Worm (Caenorhabditis elegans) whole organism, L3 larva: ENCODE results near the gene F25G6.9.
A peak's percentile ranks its signal among the peaks of the same experiment; 100 is the strongest.
"Not testable (repeated sequence)": the region's sequence is repeated elsewhere in the genome, so short reads cannot be mapped to it uniquely, and the experiment has no call there.

Experiments used
- R02D3.7 ChIP-seq: fragments of 150-350 bp; optimal IDR thresholded peaks from 2 replicates; lab custom pipeline; 2014; ENCODE audit warnings: missing biosample characterization, missing genetic modification characterization
- ama-1 ChIP-seq: fragments of 150-350 bp; optimal IDR thresholded peaks from 2 replicates; lab custom pipeline; 2018
- daf-12 ChIP-seq: fragments of 150-350 bp; optimal IDR thresholded peaks from 2 replicates; lab custom pipeline; 2014; ENCODE audit warnings: missing biosample characterization, missing genetic modification reagents, missing genetic modification characterization
- elt-1 ChIP-seq: fragments of 150-350 bp; optimal IDR thresholded peaks from 2 replicates; lab custom pipeline; 2014; ENCODE audit warnings: missing biosample characterization, missing genetic modification characterization
- elt-2 ChIP-seq: sonication (generic microtip); optimal IDR thresholded peaks from 2 replicates; lab custom pipeline; 2016; ENCODE audit warnings: missing genetic modification reagents, mild to moderate bottlenecking, missing genetic modification characterization, missing compliant biosample characterization
- eor-1 ChIP-seq, 2 experiments: fragments of 150-350 bp; optimal IDR thresholded peaks; 2 replicates each; lab custom pipeline; 2014 to 2018; ENCODE audit warnings: missing biosample characterization in 2 of 2, missing genetic modification characterization in 2 of 2
- fkh-10 ChIP-seq: sonication (generic microtip); optimal IDR thresholded peaks from 2 replicates; lab custom pipeline; 2017; ENCODE audit warnings: missing biosample characterization, missing genetic modification reagents, missing genetic modification characterization
- fos-1 ChIP-seq: fragments of 150-350 bp; optimal IDR thresholded peaks from 2 replicates; lab custom pipeline; 2014; ENCODE audit warnings: missing biosample characterization, missing genetic modification characterization
- hmg-11 ChIP-seq: sonication (generic microtip); optimal IDR thresholded peaks from 2 replicates; lab custom pipeline; 2016; ENCODE audit warnings: missing genetic modification characterization, missing compliant biosample characterization
- jun-1 ChIP-seq: fragments of 150-350 bp; optimal IDR thresholded peaks from 2 replicates; lab custom pipeline; 2014; ENCODE audit warnings: missing biosample characterization, missing genetic modification reagents, missing genetic modification characterization
- lin-15B ChIP-seq: fragments of 150-350 bp; optimal IDR thresholded peaks from 2 replicates; lab custom pipeline; 2014; ENCODE audit warnings: missing biosample characterization, missing genetic modification characterization
- lin-39 ChIP-seq: fragments of 150-350 bp; optimal IDR thresholded peaks from 2 replicates; lab custom pipeline; 2018; ENCODE audit warnings: missing biosample characterization, missing genetic modification reagents, missing genetic modification characterization
- mdl-1 ChIP-seq: fragments of 150-350 bp; optimal IDR thresholded peaks from 2 replicates; lab custom pipeline; 2014; ENCODE audit warnings: missing biosample characterization, missing genetic modification characterization
- mml-1 ChIP-seq: fragments of 150-350 bp; sonication (generic microtip); optimal IDR thresholded peaks from 3 replicates; lab custom pipeline; 2014; ENCODE audit warnings: missing biosample characterization, missing genetic modification characterization
- nfya-1 ChIP-seq: sonication (generic microtip); optimal IDR thresholded peaks from 2 replicates; lab custom pipeline; 2017; ENCODE audit warnings: missing genetic modification characterization, mild to moderate bottlenecking, missing compliant biosample characterization, antibody characterized with exemption, moderate library complexity; ENCODE audit not compliant: insufficient read depth
- nhr-12 ChIP-seq: fragments of 150-350 bp; optimal IDR thresholded peaks from 2 replicates; lab custom pipeline; 2014; ENCODE audit warnings: missing biosample characterization, missing genetic modification characterization
- nhr-25 ChIP-seq: sonication (generic microtip); optimal IDR thresholded peaks from 2 replicates; lab custom pipeline; 2017; ENCODE audit warnings: missing biosample characterization, missing genetic modification characterization
- nhr-28 ChIP-seq: fragments of 150-350 bp; optimal IDR thresholded peaks from 2 replicates; lab custom pipeline; 2014; ENCODE audit warnings: missing biosample characterization, missing genetic modification characterization
- nhr-76 ChIP-seq: fragments of 150-350 bp; sonication (generic microtip); optimal IDR thresholded peaks from 5 replicates; lab custom pipeline; 2014; ENCODE audit warnings: missing biosample characterization, missing genetic modification characterization
- pha-4 ChIP-seq: fragments of 150-350 bp; optimal IDR thresholded peaks from 2 replicates; lab custom pipeline; 2014; ENCODE audit warnings: missing biosample characterization, missing genetic modification reagents, missing genetic modification characterization
- skn-1 ChIP-seq: fragments of 150-350 bp; optimal IDR thresholded peaks from 2 replicates; lab custom pipeline; 2014; ENCODE audit warnings: missing biosample characterization, missing genetic modification characterization
- snpc-4 ChIP-seq: fragments of 150-350 bp; optimal IDR thresholded peaks from 2 replicates; lab custom pipeline; 2014; ENCODE audit warnings: missing biosample characterization, missing genetic modification characterization
- tbx-2 ChIP-seq: sonication (generic microtip); optimal IDR thresholded peaks from 2 replicates; lab custom pipeline; 2016; ENCODE audit warnings: mild to moderate bottlenecking, missing genetic modification characterization, missing compliant biosample characterization
- zag-1 ChIP-seq: fragments of 150-350 bp; optimal IDR thresholded peaks from 2 replicates; lab custom pipeline; 2014; ENCODE audit warnings: missing biosample characterization, missing genetic modification characterization
- ztf-11 ChIP-seq: fragments of 150-350 bp; optimal IDR thresholded peaks from 2 replicates; lab custom pipeline; 2014; ENCODE audit warnings: missing biosample characterization, missing genetic modification characterization
- ztf-4 ChIP-seq: fragments of 150-350 bp; optimal IDR thresholded peaks from 2 replicates; lab custom pipeline; 2014; ENCODE audit warnings: missing biosample characterization, missing genetic modification characterization

F25G6.9 gene

ce11 chrV:8533916-8534315 lies 35.9 kb downstream of the F25G6.9 start:
- TF ChIP-seq nhr-25 (tag; lab: Kevin White, UChicago) (peak; percentile 75), elt-1 (tag; lab: Kevin White, UChicago) (peak; percentile 23), tbx-2 (tag; lab: Kevin White, UChicago) (no peak)
- TF ChIP-seq, all 47 proteins: peak for 2

- not testable (repeated sequence) for TF ChIP-seq jun-1 (tag; lab: Kevin White, UChicago); nhr-12 (tag; lab: Kevin White, UChicago); elt-2
- TF ChIP-seq, all 47 proteins: peak for 0; not testable (repeated sequence) for 47
Measured at ce11 chrV:8533067-8533466, 36.7 kb downstream of the F25G6.9 start, which contains the start of the genes his-8 and his-7. Gene his-8, minus strand, starts transcription at chrV:8533086. Gene his-7, plus strand, starts transcription at chrV:8533379.

- no peak for TF ChIP-seq mdl-1 (tag; lab: Kevin White, UChicago)
- no peak for TF ChIP-seq skn-1 (tag; lab: Kevin White, UChicago)
- no peak for TF ChIP-seq mml-1
- no peak for TF ChIP-seq fos-1 (tag; lab: Kevin White, UChicago)
- no peak for TF ChIP-seq nhr-25 (tag; lab: Kevin White, UChicago)
- no peak for TF ChIP-seq nhr-76 (tag; lab: Kevin White, UChicago)
- TF ChIP-seq snpc-4 (tag; lab: Kevin White, UChicago) = no peak
- TF ChIP-seq lin-39 (tag; lab: Kevin White, UChicago) = no peak
Measured at ce11 chrV:8529219-8529618, 40.6 kb downstream of the F25G6.9 start, which contains the start of gene otpl-5. Gene otpl-5, plus strand, starts transcription at chrV:8529519.

ce11 chrV:8525774-8526173 lies 44.0 kb downstream of the F25G6.9 start, which contains the start of gene otpl-6:
Gene otpl-6, plus strand, starts transcription at chrV:8526074.
- TF ChIP-seq pha-4 (peak; percentile 22), ama-1 (no peak)

ce11 chrV:8520846-8521553 lies 48.8 kb downstream of the F25G6.9 start, which contains the start of the genes F45F2.11 and otpl-7:
Gene F45F2.11, minus strand, starts transcription at chrV:8520896.
Gene otpl-7, plus strand, starts transcription at chrV:8521503.
- TF ChIP-seq pha-4 (peak; percentile 2), eor-1 (tag; optimal IDR thresholded peaks at IDR 0.05; lab: Kevin White, UChicago) (no peak)
- TF ChIP-seq, all 47 proteins: peak for 1

ce11 chrV:8518822-8519392 lies 50.9 kb downstream of the F25G6.9 start, which contains the start of gene F45F2.10:
Gene F45F2.10, minus strand, starts transcription at chrV:8518872.
- TF ChIP-seq R02D3.7 (tag; lab: Kevin White, UChicago) = peak; percentile 76
- TF ChIP-seq eor-1 (tag; optimal IDR thresholded peaks at IDR 0.05; lab: Kevin White, UChicago) = no peak
- TF ChIP-seq lin-15B (tag; lab: Kevin White, UChicago) = peak; percentile 9
- TF ChIP-seq elt-1 (tag; lab: Kevin White, UChicago) = no peak
- peak; percentile 25 for TF ChIP-seq snpc-4 (tag; lab: Kevin White, UChicago)
- TF ChIP-seq skn-1 (tag; lab: Kevin White, UChicago) = no peak
- no peak for TF ChIP-seq nhr-28
- no peak for TF ChIP-seq zag-1
- peak; percentile 26 for TF ChIP-seq elt-2
- no peak for TF ChIP-seq daf-12 (tag; lab: Kevin White, UChicago)
- TF ChIP-seq pha-4 = peak; percentile 45
- no peak for TF ChIP-seq fkh-10 (GFP tag; lab: Kevin White, UChicago)
- TF ChIP-seq lin-39 (tag; lab: Kevin White, UChicago) = peak; percentile 10
- TF ChIP-seq mml-1 = no peak
- TF ChIP-seq ztf-11 (tag; lab: Kevin White, UChicago) = no peak

- peak; percentile 39 for TF ChIP-seq lin-39 (tag; lab: Kevin White, UChicago)
- TF ChIP-seq ztf-4 = no peak
- TF ChIP-seq nfya-1 = peak; percentile 54
- peak; percentile 53 for TF ChIP-seq hmg-11 (tag; lab: Kevin White, UChicago)
Measured at ce11 chrV:8518283-8518682, 51.5 kb downstream of the F25G6.9 start.
